Worm (Caenorhabditis elegans): ENCODE measurements around the gene ins-31.

Gene ins-31

ce11 chrII:3108101-3108500, 18.7 kb upstream of the ins-31 start:
- TF ChIP-seq R02D3.7 (tag; optimal IDR thresholded peaks at IDR 0.05), result no peak
- no peak for TF ChIP-seq nhr-77 (tag; optimal IDR thresholded peaks at IDR 0.05)
- no peak for TF ChIP-seq nhr-23 (tag; optimal IDR thresholded peaks at IDR 0.05)
- TF ChIP-seq ceh-9 (tag; optimal IDR thresholded peaks at IDR 0.05), result no peak
- TF ChIP-seq nhr-11 (tag; optimal IDR thresholded peaks at IDR 0.05), result no peak

DNA sequence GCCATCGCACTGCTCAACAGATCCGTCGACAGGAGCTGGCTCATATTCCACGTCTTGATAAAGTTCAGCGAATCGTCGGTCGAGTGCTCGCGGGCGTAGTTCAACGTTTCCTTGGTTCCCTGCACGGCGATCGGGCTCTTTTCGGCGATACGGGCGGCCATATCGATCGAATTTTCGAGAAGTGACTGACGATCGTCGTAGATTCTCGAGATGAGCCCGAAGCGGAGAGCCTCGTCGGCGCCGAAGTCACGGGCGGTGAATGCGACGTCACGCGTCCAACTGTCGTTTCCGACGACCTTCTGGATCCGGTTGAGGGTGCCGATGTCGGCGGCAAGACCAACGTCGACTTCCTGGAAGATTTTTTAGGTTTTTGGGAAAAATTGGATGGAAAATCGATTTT, 17.3 kb upstream of the ins-31 start:
- TF ChIP-seq ceh-16 (tag; optimal IDR thresholded peaks at IDR 0.05), result no peak
- TF ChIP-seq unc-62 (GFP tag; optimal IDR thresholded peaks at IDR 0.05), result no peak
- TF ChIP-seq pqm-1 (tag; optimal IDR thresholded peaks at IDR 0.05), result no peak

DNA sequence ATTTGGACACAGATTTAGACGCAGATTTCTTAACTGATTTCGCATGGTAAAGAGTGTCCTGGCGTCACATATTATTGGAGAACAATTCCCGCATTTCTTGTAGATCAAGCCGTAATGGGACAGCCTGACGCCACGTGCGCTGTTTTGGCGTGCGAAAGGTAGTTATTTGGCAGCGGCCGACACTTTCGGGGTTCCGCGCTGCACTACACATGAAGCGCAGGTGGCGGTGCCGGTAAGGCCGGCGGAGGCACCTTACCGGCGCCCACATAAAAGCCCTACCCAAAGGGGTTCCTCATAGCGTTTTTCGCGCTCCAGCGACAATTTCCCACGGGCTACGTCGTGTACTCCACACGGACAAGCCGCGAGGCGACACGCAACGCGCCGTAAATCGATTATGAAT, 16.7 kb upstream of the ins-31 start:
- TF ChIP-seq mdl-1 (tag; optimal IDR thresholded peaks at IDR 0.05), result no peak
- no peak for TF ChIP-seq nhr-28 (tag; optimal IDR thresholded peaks at IDR 0.05)
- TF ChIP-seq sea-2 (GFP tag; optimal IDR thresholded peaks at IDR 0.05), result no peak
- no peak for TF ChIP-seq fos-1 (tag; optimal IDR thresholded peaks at IDR 0.05)
- no peak for TF ChIP-seq nhr-43 (tag; optimal IDR thresholded peaks at IDR 0.05; ENCODE audit: poor library complexity, severe bottlenecking)
- no peak for TF ChIP-seq daf-12 (tag; optimal IDR thresholded peaks at IDR 0.05)
- TF ChIP-seq elt-3 (tag; optimal IDR thresholded peaks at IDR 0.05), result no peak
- no peak for TF ChIP-seq ztf-4 (tag; optimal IDR thresholded peaks at IDR 0.05)
- no peak for TF ChIP-seq egl-5 (tag; optimal IDR thresholded peaks at IDR 0.05)
- no peak for TF ChIP-seq ceh-16 (tag; optimal IDR thresholded peaks at IDR 0.05)

DNA sequence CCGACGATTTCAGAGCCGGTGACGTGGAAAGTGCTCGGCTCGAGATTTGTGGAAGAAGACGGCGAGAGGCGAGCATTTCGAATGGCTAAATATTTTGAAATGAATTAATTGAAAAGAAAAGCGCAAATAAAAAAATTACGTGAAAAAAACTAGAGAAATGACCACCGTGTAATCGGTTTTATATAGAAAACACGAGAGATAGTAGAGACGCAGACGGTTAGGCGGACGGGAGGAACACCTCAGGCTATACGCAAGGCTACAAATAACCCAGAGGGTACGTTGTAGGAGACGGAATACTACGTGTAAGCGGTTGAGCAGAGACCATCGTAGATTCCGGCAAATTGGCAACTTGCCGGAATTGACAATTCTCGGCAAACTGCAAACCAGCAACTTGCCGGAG, 15.7 kb upstream of the ins-31 start, which contains the start of gene Y25C1A.13:
Gene Y25C1A.13 (minus strand): TSS at position 101 of the 400 bp plus-strand sequence.
- TF ChIP-seq elt-2 (tag; optimal IDR thresholded peaks at IDR 0.05) (peak; percentile 1), zag-1 (tag; optimal IDR thresholded peaks at IDR 0.05) (no peak), R02D3.7 (tag; optimal IDR thresholded peaks at IDR 0.05) (no peak), nhr-23 (tag; optimal IDR thresholded peaks at IDR 0.05) (no peak)

- TF ChIP-seq ztf-4 (tag; optimal IDR thresholded peaks at IDR 0.05) (no peak), pqm-1 (tag; optimal IDR thresholded peaks at IDR 0.05) (no peak), ama-1 (optimal IDR thresholded peaks at IDR 0.05) (no peak)
Observed at ce11 chrII:3112313-3112712, 14.5 kb upstream of the ins-31 start, which contains the start of gene Y25C1A.2. Y25C1A.2 (plus strand) TSS chrII:3112613.

DNA sequence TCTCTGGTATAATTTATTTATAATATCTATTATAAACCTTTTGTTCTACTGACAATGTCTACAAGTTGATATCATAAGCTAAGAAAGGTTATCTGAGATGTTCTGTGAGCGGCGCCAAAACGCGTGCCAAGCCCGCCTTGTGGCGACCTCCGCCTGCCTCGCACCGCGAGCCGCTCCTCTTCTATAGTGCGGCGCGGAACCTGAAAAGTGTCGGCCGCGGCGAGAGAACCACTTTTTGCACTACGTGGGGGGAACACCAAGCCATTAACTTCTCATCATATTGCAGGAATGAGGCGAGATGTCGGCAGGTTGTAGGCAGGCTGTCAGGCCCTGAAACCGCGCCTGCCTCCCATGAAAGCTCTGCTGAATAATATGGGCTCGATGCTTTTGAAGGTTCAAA, 13.6 kb upstream of the ins-31 start:
- TF ChIP-seq fkh-10 (GFP tag; optimal IDR thresholded peaks at IDR 0.05), result no peak
- no peak for TF ChIP-seq egl-5 (tag; optimal IDR thresholded peaks at IDR 0.05)
- no peak for TF ChIP-seq zag-1 (tag; optimal IDR thresholded peaks at IDR 0.05)
- TF ChIP-seq snpc-4 (tag; optimal IDR thresholded peaks at IDR 0.05), result peak; percentile 32
- TF ChIP-seq unc-62 (GFP tag; optimal IDR thresholded peaks at IDR 0.05), result no peak

ce11 chrII:3113934-3114333, 12.9 kb upstream of the ins-31 start, which contains the start of gene clec-123:
clec-123 (plus strand) TSS chrII:3114234.
- no peak for TF ChIP-seq fkh-10 (GFP tag; optimal IDR thresholded peaks at IDR 0.05)
- TF ChIP-seq zag-1 (tag; optimal IDR thresholded peaks at IDR 0.05), result no peak
- no peak for TF ChIP-seq nhr-237 (tag; optimal IDR thresholded peaks at IDR 0.05)
- no peak for TF ChIP-seq jun-1 (tag; optimal IDR thresholded peaks at IDR 0.05)
- no peak for TF ChIP-seq daf-12 (tag; optimal IDR thresholded peaks at IDR 0.05)
- TF ChIP-seq aly-2 (tag; optimal IDR thresholded peaks at IDR 0.05), result no peak
- TF ChIP-seq elt-2 (tag; optimal IDR thresholded peaks at IDR 0.05), result no peak
- TF ChIP-seq fos-1 (tag; optimal IDR thresholded peaks at IDR 0.05), result no peak
- TF ChIP-seq sea-2 (GFP tag; optimal IDR thresholded peaks at IDR 0.05), result no peak
- no peak for TF ChIP-seq nhr-77 (tag; optimal IDR thresholded peaks at IDR 0.05)
- no peak for TF ChIP-seq nhr-23 (tag; optimal IDR thresholded peaks at IDR 0.05)
- no peak for TF ChIP-seq mml-1 (tag; optimal IDR thresholded peaks at IDR 0.05)
- no peak for TF ChIP-seq nhr-25 (tag; optimal IDR thresholded peaks at IDR 0.05)

DNA sequence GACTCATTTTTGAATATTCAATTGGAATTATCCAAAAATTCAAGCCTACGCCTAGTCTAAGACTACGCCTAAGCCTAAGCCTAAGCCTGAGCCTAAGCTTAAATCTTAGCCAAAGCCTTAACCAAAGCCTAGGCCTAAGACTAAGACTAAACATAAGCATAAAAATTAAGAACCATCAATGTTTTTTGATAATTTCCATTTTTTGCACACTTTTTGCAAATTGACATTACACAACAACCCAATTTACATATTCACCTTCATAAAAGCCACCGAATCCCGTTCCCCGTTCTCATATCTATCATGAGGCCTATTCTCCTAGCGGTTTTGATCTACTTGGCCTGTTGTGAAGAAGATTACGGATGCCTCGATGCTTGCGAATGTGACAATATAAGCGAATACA, 9.4 kb upstream of the ins-31 start, which contains the start of gene T10D4.7:
Gene T10D4.7 (plus strand): TSS at position 301 of the 400 bp plus-strand sequence.
- TF ChIP-seq eor-1 (tag; optimal IDR thresholded peaks at IDR 0.05) (no peak), mdl-1 (tag; optimal IDR thresholded peaks at IDR 0.05) (no peak), nfya-1 (tag; optimal IDR thresholded peaks at IDR 0.05; ENCODE audit: insufficient read depth) (no peak), tbx-2 (tag; optimal IDR thresholded peaks at IDR 0.05) (no peak), nhr-12 (tag; optimal IDR thresholded peaks at IDR 0.05) (no peak), ceh-16 (tag; optimal IDR thresholded peaks at IDR 0.05) (no peak), unc-39 (tag; optimal IDR thresholded peaks at IDR 0.05) (no peak), pqm-1 (tag; optimal IDR thresholded peaks at IDR 0.05) (no peak), zag-1 (tag; optimal IDR thresholded peaks at IDR 0.05) (no peak), nhr-28 (tag; optimal IDR thresholded peaks at IDR 0.05) (no peak), ceh-82 (tag; optimal IDR thresholded peaks at IDR 0.05) (no peak), nhr-25 (tag; optimal IDR thresholded peaks at IDR 0.05) (no peak), lin-39 (tag; optimal IDR thresholded peaks at IDR 0.05) (no peak)

All from whole organism, L3 larva.